Fruit fly (Drosophila melanogaster) whole organism: ENCODE measurements around the gene CG11504.

ENCODE experiments used
- EcR ChIP-seq, 2 experiments: fragments of >200 bp; optimal IDR thresholded peaks; 2 replicates each; lab custom pipeline; 2017; ENCODE audit warnings: missing biosample characterization in 2 of 2, missing genetic modification characterization in 2 of 2, missing genetic modification reagents in 2 of 2
- pan ChIP-seq: fragments of >200 bp; optimal IDR thresholded peaks from 2 replicates; lab custom pipeline; 2017
- usp ChIP-seq: fragments of >200 bp; optimal IDR thresholded peaks from 2 replicates; lab custom pipeline; 2017; ENCODE audit warnings: missing biosample characterization, missing genetic modification characterization, mixed read lengths

DNA sequence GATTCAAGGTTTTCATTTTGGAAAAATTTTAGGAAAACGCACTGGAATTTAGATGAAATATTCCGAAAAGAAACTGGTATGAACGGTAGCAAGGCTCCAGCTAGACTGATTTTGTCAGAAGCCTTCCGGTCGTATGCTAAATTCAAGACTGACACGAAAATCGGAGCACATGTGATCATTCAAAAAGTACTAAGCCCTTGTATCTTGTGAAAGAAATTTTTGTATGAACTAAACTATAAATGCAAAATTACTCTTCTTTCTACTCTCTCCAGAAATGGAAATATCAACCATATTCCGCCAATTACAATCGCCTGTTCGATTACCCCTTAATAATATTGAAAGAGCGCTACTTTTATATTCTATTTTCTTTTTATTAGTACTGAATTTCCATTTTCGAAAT lies 39.9 kb downstream of the CG11504 start, which contains the start of gene ocn:
- TF ChIP-seq EcR (GFP tag; optimal IDR thresholded peaks at IDR 0.05; lab: Kevin White, UChicago) (no peak), usp (no peak), pan (no peak)
